Worm (Caenorhabditis elegans): ENCODE measurements around the gene C07B5.3.

- TF ChIP-seq nhr-28 (tag; optimal IDR thresholded peaks at IDR 0.05) (no peak), ceh-82 (tag; optimal IDR thresholded peaks at IDR 0.05) (no peak), mml-1 (tag; optimal IDR thresholded peaks at IDR 0.05) (no peak), fos-1 (tag; optimal IDR thresholded peaks at IDR 0.05) (no peak)
Measured at ce11 chrX:9509922-9510321, 13.1 kb downstream of the C07B5.3 start.
